Worm (Caenorhabditis elegans) whole organism, L4 larva: ENCODE measurements around the gene pms-2.

Experiments
- ama-1 ChIP-seq: fragments of 150-350 bp; optimal IDR thresholded peaks from 2 replicates; lab custom pipeline; 2014; ENCODE audit warnings: inconsistent platforms, mixed read lengths
- egl-43 ChIP-seq: fragments of 200-800 bp; sonication (Bioruptor generic); IDR thresholded peaks from 2 replicates; pipeline ENCODE4 v1.3.6; 2022; ENCODE audit warnings: missing genetic modification reagents, missing genetic modification characterization, missing compliant biosample characterization
- jun-1 ChIP-seq: fragments of 150-350 bp; optimal IDR thresholded peaks from 2 replicates; lab custom pipeline; 2014; ENCODE audit warnings: missing biosample characterization, missing genetic modification reagents, missing genetic modification characterization
- vab-7 ChIP-seq: fragments of 200-800 bp; sonication (Bioruptor generic); IDR thresholded peaks from 2 replicates; pipeline ENCODE4 v1.3.6; 2022; ENCODE audit warnings: missing genetic modification reagents, missing genetic modification characterization, missing compliant biosample characterization

DNA sequence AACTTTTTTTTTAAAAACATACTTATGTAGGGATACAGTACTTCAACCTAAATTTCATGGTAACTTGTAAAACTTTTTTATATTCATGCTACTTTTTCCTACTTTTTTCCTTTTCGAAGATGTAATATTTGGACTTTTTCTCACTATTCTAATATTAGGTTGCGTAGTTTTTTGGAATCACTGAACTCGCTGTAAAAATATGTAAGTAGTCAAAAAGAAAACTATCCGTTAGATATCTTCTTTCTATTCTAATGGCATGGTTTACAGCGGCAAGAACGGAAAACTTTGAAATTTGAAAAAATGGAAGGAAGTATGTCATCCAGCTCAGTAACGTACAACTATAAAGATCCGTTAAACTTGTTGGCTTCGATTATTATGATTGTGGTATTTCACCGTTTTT, 19.0 kb upstream of the pms-2 start, which contains the start of gene srx-82:
- no peak for TF ChIP-seq ama-1 (lab: Kevin White, UChicago)
- no peak for TF ChIP-seq vab-7 (GFP tag; lab: Robert Waterston, UW)
- TF ChIP-seq egl-43 (GFP tag; lab: Robert Waterston, UW), result no peak
- TF ChIP-seq jun-1 (tag; lab: Kevin White, UChicago), result no peak
